Worm (Caenorhabditis elegans) whole organism, midembryonic: ENCODE results near the gene magu-1.
A peak's percentile ranks its signal among the peaks of the same experiment; 100 is the strongest.

Experiments
- T22C8.4 ChIP-seq: fragments of 200-800 bp; sonication (Bioruptor generic); IDR thresholded peaks from 2 replicates; pipeline ENCODE4 v1.3.6; 2022; ENCODE audit warnings: missing genetic modification characterization, missing compliant biosample characterization
- cog-1 ChIP-seq: sonication (generic microtip); optimal IDR thresholded peaks from 2 replicates; lab custom pipeline; 2016; ENCODE audit warnings: missing genetic modification characterization, missing compliant biosample characterization
- flt-1 ChIP-seq: fragments of 200-800 bp; sonication (Bioruptor generic); IDR thresholded peaks from 2 replicates; pipeline ENCODE4 v1.3.6; 2022; ENCODE audit warnings: missing genetic modification characterization, missing compliant biosample characterization
- klf-2 ChIP-seq: fragments of 200-800 bp; sonication (Bioruptor generic); conservative IDR thresholded peaks from 2 replicates; pipeline ENCODE4 v1.3.6; 2022; ENCODE audit warnings: missing genetic modification reagents, missing genetic modification characterization, missing compliant biosample characterization
- med-1 ChIP-seq: sonication (generic microtip); optimal IDR thresholded peaks from 2 replicates; lab custom pipeline; 2017; ENCODE audit warnings: missing genetic modification characterization, mild to moderate bottlenecking, missing compliant biosample characterization, antibody characterized with exemption, missing genetic modification reagents; ENCODE audit not compliant: insufficient read depth
- ref-1 ChIP-seq: fragments of 200-800 bp; sonication (Bioruptor generic); conservative IDR thresholded peaks from 2 replicates; pipeline ENCODE4 v1.3.6; 2022; ENCODE audit warnings: missing genetic modification reagents, missing genetic modification characterization, missing compliant biosample characterization
- tab-1 ChIP-seq: fragments of 200-800 bp; sonication (Bioruptor generic); IDR thresholded peaks from 2 replicates; pipeline ENCODE4 v1.3.6; 2022; ENCODE audit warnings: missing genetic modification characterization, missing compliant biosample characterization
- ztf-23 ChIP-seq: fragments of 200-800 bp; sonication (Bioruptor generic); IDR thresholded peaks from 2 replicates; pipeline ENCODE4 v1.3.6; 2022; ENCODE audit warnings: missing genetic modification reagents, missing genetic modification characterization, missing compliant biosample characterization
- ztf-29 ChIP-seq: fragments of 200-800 bp; sonication (Bioruptor generic); IDR thresholded peaks from 2 replicates; pipeline ENCODE4 v1.3.6; 2022; ENCODE audit warnings: missing genetic modification reagents, missing genetic modification characterization, missing compliant biosample characterization

Gene magu-1

DNA sequence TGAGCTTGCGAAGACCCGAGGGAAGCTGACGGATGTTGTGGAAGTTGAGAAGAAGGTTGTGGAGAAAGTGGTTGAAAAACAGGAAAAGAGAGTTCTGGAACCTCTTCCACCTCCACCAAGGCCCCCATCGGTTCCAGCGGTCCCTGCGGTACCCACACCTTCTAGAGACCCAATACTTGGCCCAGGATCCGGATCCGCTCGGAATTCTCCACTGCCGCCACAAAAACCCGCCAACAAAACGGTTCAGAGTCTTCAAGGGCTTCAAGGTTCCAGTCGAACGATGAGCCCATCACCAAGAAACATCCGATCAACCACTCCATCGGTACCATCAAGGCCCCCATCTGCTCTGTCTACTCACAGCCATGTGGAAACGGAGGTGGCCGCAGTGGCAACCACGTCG is 34.5 kb downstream of the magu-1 start:
- TF ChIP-seq flt-1 (peak; percentile 26; the same call in 1 of the 2 replicates), cog-1 (tag; lab: Kevin White, UChicago) (no peak)

ce11 chrIII:434361-434941 is 37.1 kb downstream of the magu-1 start, which contains the start of gene affl-2:
Gene affl-2 (plus strand): TSS chrIII:434891.
- peak; percentile 55; the same call in 1 of the 2 replicates for TF ChIP-seq flt-1
- no peak for TF ChIP-seq cog-1 (tag; lab: Kevin White, UChicago)
- TF ChIP-seq ztf-29, result no peak

- TF ChIP-seq flt-1 (peak; percentile 81), ztf-23 (no peak), ztf-29 (no peak), klf-2 (GFP tag; lab: Robert Waterston, UW) (no peak), ref-1 (GFP tag; lab: Robert Waterston, UW) (no peak), med-1 (no peak), cog-1 (tag; lab: Kevin White, UChicago) (peak; percentile 69), tab-1 (no peak), T22C8.4 (GFP tag; lab: Robert Waterston, UW) (no peak)
These were observed 38.5 kb downstream of the magu-1 start for ce11 chrIII:432988-433387.

- TF ChIP-seq tab-1 (no peak), klf-2 (GFP tag; lab: Robert Waterston, UW) (no peak), cog-1 (tag; lab: Kevin White, UChicago) (no peak), ztf-29 (no peak), ref-1 (GFP tag; lab: Robert Waterston, UW) (no peak), T22C8.4 (GFP tag; lab: Robert Waterston, UW) (no peak), med-1 (no peak), flt-1 (no peak), ztf-23 (no peak)
These were observed 42.5 kb downstream of the magu-1 start, which contains the start of gene cec-8 for ce11 chrIII:429038-429437. Gene cec-8 (plus strand): TSS chrIII:429338.

- TF ChIP-seq klf-2 (GFP tag; lab: Robert Waterston, UW) (no peak), flt-1 (no peak), cog-1 (tag; lab: Kevin White, UChicago) (no peak), T22C8.4 (GFP tag; lab: Robert Waterston, UW) (no peak), ztf-29 (no peak), med-1 (no peak), ztf-23 (no peak), tab-1 (no peak), ref-1 (GFP tag; lab: Robert Waterston, UW) (no peak)
These were observed 47.6 kb downstream of the magu-1 start for ce11 chrIII:423875-424274.

DNA sequence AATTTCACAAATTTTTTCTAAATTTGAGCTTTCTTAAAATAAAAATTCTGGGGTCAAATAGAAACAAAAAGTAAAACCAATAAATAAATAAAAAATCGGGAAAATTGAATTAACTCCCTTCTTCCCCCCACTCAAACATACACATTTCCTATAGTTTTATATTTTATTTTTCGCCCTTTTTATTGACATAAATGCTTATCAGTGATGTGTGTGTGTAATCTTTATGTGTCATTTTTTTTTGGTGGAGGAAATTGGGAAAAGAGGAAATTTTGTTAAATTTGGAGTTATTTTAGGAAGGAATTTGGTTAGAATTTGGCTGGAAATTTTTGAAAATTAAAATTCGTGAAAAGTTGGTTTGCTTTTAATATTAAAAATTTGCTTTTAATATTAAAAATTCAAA is 48.9 kb downstream of the magu-1 start:
- TF ChIP-seq ztf-23 (no peak), T22C8.4 (GFP tag; lab: Robert Waterston, UW) (no peak), cog-1 (tag; lab: Kevin White, UChicago) (no peak), med-1 (no peak), ref-1 (GFP tag; lab: Robert Waterston, UW) (no peak), flt-1 (no peak), klf-2 (GFP tag; lab: Robert Waterston, UW) (no peak), ztf-29 (no peak), tab-1 (no peak)

- TF ChIP-seq T22C8.4 (GFP tag; lab: Robert Waterston, UW) (no peak), ztf-23 (no peak), klf-2 (GFP tag; lab: Robert Waterston, UW) (no peak), cog-1 (tag; lab: Kevin White, UChicago) (no peak), med-1 (no peak)
These were observed 52.9 kb downstream of the magu-1 start, which contains the start of gene stim-1 for ce11 chrIII:418649-419048. Gene stim-1 (minus strand): TSS chrIII:418749.

- peak; percentile 90 for TF ChIP-seq ztf-23
- peak; percentile 93 for TF ChIP-seq klf-2 (GFP tag; lab: Robert Waterston, UW)
- TF ChIP-seq flt-1, result peak; percentile 9; the same call in 1 of the 2 replicates
- peak; percentile 73; the same call in 1 of the 2 replicates for TF ChIP-seq tab-1
- TF ChIP-seq ref-1 (GFP tag; lab: Robert Waterston, UW), result peak; percentile 77
- peak; percentile 55; the same call in 1 of the 2 replicates for TF ChIP-seq ztf-29
- peak; percentile 54 for TF ChIP-seq T22C8.4 (GFP tag; lab: Robert Waterston, UW)
These were observed 56.1 kb downstream of the magu-1 start for ce11 chrIII:415331-415775.
